Worm (Caenorhabditis elegans) whole organism, L1 larva: ENCODE measurements around the gene col-72.

Experiments used
- C16A3.4 ChIP-seq: fragments of 150-350 bp; optimal IDR thresholded peaks from 2 replicates; lab custom pipeline; 2014; ENCODE audit warnings: missing biosample characterization, missing genetic modification characterization
- F16B12.6 ChIP-seq: fragments of 150-350 bp; optimal IDR thresholded peaks from 2 replicates; lab custom pipeline; 2014; ENCODE audit warnings: missing biosample characterization, missing genetic modification characterization
- aha-1 ChIP-seq: fragments of 150-350 bp; optimal IDR thresholded peaks from 2 replicates; lab custom pipeline; 2014; ENCODE audit warnings: missing biosample characterization, missing genetic modification characterization
- alr-1 ChIP-seq: fragments of 200-800 bp; sonication (Bioruptor generic); optimal IDR thresholded peaks from 2 replicates; lab custom pipeline; 2018; ENCODE audit warnings: borderline replicate concordance, mild to moderate bottlenecking, missing genetic modification characterization, missing compliant biosample characterization
- aly-2 ChIP-seq: fragments of 150-350 bp; optimal IDR thresholded peaks from 2 replicates; lab custom pipeline; 2014; ENCODE audit warnings: missing biosample characterization, missing genetic modification characterization
- ama-1 ChIP-seq: fragments of 150-350 bp; optimal IDR thresholded peaks from 2 replicates; lab custom pipeline; 2014
- blmp-1 ChIP-seq: fragments of 150-350 bp; optimal IDR thresholded peaks from 2 replicates; lab custom pipeline; 2014; ENCODE audit warnings: missing biosample characterization, missing genetic modification characterization
- ceh-63 ChIP-seq: fragments of 200-800 bp; sonication (Bioruptor generic); optimal IDR thresholded peaks from 2 replicates; lab custom pipeline; 2018; ENCODE audit warnings: mild to moderate bottlenecking, missing genetic modification characterization, missing compliant biosample characterization
- ceh-88 ChIP-seq: fragments of 200-800 bp; sonication (Bioruptor generic); IDR thresholded peaks from 2 replicates; pipeline ENCODE4 v1.3.6; 2022; ENCODE audit warnings: missing genetic modification characterization, missing compliant biosample characterization
- ceh-90 ChIP-seq: sonication (generic microtip); optimal IDR thresholded peaks from 2 replicates; lab custom pipeline; 2016; ENCODE audit warnings: missing genetic modification characterization, missing compliant biosample characterization
- dpl-1 ChIP-seq, 3 experiments: fragments of 150-350 bp in 2 of 3; sonication (generic microtip) in 1 of 3; optimal IDR thresholded peaks; 2 replicates each; lab custom pipeline; 2014 to 2017; ENCODE audit warnings: missing biosample characterization in 3 of 3, missing genetic modification characterization in 3 of 3, missing genetic modification reagents in 3 of 3
- efl-1 ChIP-seq, 4 experiments: fragments of 150-350 bp; optimal IDR thresholded peaks in 3 of 4; peaks in 1 of 4; 1 replicate in 1 of 4; 2 replicates in 3 of 4; lab custom pipeline; 2014; ENCODE audit warnings: missing biosample characterization in 2 of 4, missing genetic modification characterization in 2 of 4, missing genetic modification reagents in 2 of 4
- efl-3 ChIP-seq: fragments of 200-800 bp; sonication (Bioruptor generic); optimal IDR thresholded peaks from 2 replicates; lab custom pipeline; 2018; ENCODE audit warnings: mild to moderate bottlenecking, missing genetic modification characterization, missing compliant biosample characterization
- elt-3 ChIP-seq, 6 experiments: fragments of 150-350 bp in 1 of 6; sonication (generic microtip); optimal IDR thresholded peaks; 2 replicates each; lab custom pipeline; 2017 to 2018; ENCODE audit warnings: missing biosample characterization in 6 of 6, missing genetic modification characterization in 6 of 6, inconsistent platforms in 1 of 6
- ets-5 ChIP-seq: fragments of 200-800 bp; sonication (Bioruptor generic); IDR thresholded peaks from 2 replicates; pipeline ENCODE4 v1.3.6; 2022; ENCODE audit warnings: missing genetic modification characterization, missing compliant biosample characterization
- fkh-10 ChIP-seq: sonication (generic microtip); optimal IDR thresholded peaks from 2 replicates; lab custom pipeline; 2017; ENCODE audit warnings: missing biosample characterization, missing genetic modification reagents, missing genetic modification characterization
- fkh-4 ChIP-seq: sonication (generic microtip); optimal IDR thresholded peaks from 2 replicates; lab custom pipeline; 2016; ENCODE audit warnings: missing compliant biosample characterization, missing genetic modification characterization, borderline replicate concordance
- fos-1 ChIP-seq: fragments of 150-350 bp; optimal IDR thresholded peaks from 2 replicates; lab custom pipeline; 2014; ENCODE audit warnings: missing biosample characterization, missing genetic modification characterization
- grh-1 ChIP-seq: fragments of 200-800 bp; sonication (Bioruptor generic); IDR thresholded peaks from 2 replicates; pipeline ENCODE4 v1.3.6; 2022; ENCODE audit warnings: missing genetic modification reagents, missing genetic modification characterization, missing compliant biosample characterization
- hlh-4 ChIP-seq: sonication (generic microtip); optimal IDR thresholded peaks from 2 replicates; lab custom pipeline; 2016; ENCODE audit warnings: mild to moderate bottlenecking, missing genetic modification characterization, missing compliant biosample characterization
- isw-1 ChIP-seq: fragments of 200-800 bp; sonication (Bioruptor generic); IDR thresholded peaks from 2 replicates; pipeline ENCODE4 v1.3.6; 2022; ENCODE audit warnings: missing genetic modification characterization, missing compliant biosample characterization
- lin-35 ChIP-seq, 2 experiments: fragments of 150-350 bp; optimal IDR thresholded peaks; 2 replicates each; lab custom pipeline; 2014; ENCODE audit warnings: missing biosample characterization in 2 of 2, missing genetic modification characterization in 2 of 2, missing genetic modification reagents in 2 of 2
- lin-39 ChIP-seq: fragments of 150-350 bp; optimal IDR thresholded peaks from 2 replicates; lab custom pipeline; 2014; ENCODE audit warnings: missing biosample characterization, missing genetic modification reagents, missing genetic modification characterization
- lir-3 ChIP-seq: sonication (generic microtip); optimal IDR thresholded peaks from 2 replicates; lab custom pipeline; 2016; ENCODE audit warnings: mild to moderate bottlenecking, missing genetic modification characterization, moderate library complexity, missing compliant biosample characterization; ENCODE audit not compliant: poor library complexity
- lsy-2 ChIP-seq, 2 experiments: fragments of 150-350 bp; optimal IDR thresholded peaks; 2 replicates each; lab custom pipeline; 2014; ENCODE audit warnings: missing biosample characterization in 2 of 2, missing genetic modification characterization in 2 of 2
- mab-9 ChIP-seq: fragments of 200-800 bp; sonication (Bioruptor generic); IDR thresholded peaks from 2 replicates; pipeline ENCODE4 v1.3.6; 2022; ENCODE audit warnings: missing genetic modification reagents, missing genetic modification characterization, missing compliant biosample characterization
- mdl-1 ChIP-seq, 2 experiments: fragments of 150-350 bp; optimal IDR thresholded peaks; 2 replicates each; lab custom pipeline; 2014 to 2017; ENCODE audit warnings: missing biosample characterization in 2 of 2, missing genetic modification characterization in 2 of 2, inconsistent platforms in 1 of 2
- mef-2 ChIP-seq: fragments of 150-350 bp; optimal IDR thresholded peaks from 2 replicates; lab custom pipeline; 2014; ENCODE audit warnings: missing biosample characterization, missing genetic modification characterization
- mep-1 ChIP-seq: fragments of 150-350 bp; optimal IDR thresholded peaks from 2 replicates; lab custom pipeline; 2014; ENCODE audit warnings: missing biosample characterization, missing genetic modification characterization
- nhr-11 ChIP-seq: fragments of 150-350 bp; optimal IDR thresholded peaks from 2 replicates; lab custom pipeline; 2014; ENCODE audit warnings: missing biosample characterization, missing genetic modification characterization
- nhr-12 ChIP-seq: sonication (generic microtip); optimal IDR thresholded peaks from 2 replicates; lab custom pipeline; 2017; ENCODE audit warnings: missing biosample characterization, missing genetic modification characterization
- nhr-47 ChIP-seq: sonication (generic microtip); optimal IDR thresholded peaks from 2 replicates; lab custom pipeline; 2016; ENCODE audit warnings: mild to moderate bottlenecking, missing genetic modification characterization, moderate library complexity, missing compliant biosample characterization
- nhr-71 ChIP-seq: sonication (generic microtip); optimal IDR thresholded peaks from 2 replicates; lab custom pipeline; 2016; ENCODE audit warnings: mild to moderate bottlenecking, missing genetic modification characterization, moderate library complexity, missing compliant biosample characterization
- nhr-77 ChIP-seq: fragments of 150-350 bp; optimal IDR thresholded peaks from 2 replicates; lab custom pipeline; 2014; ENCODE audit warnings: missing biosample characterization, missing genetic modification characterization
- nhr-85 ChIP-seq: sonication (generic microtip); peaks from one replicate; lab custom pipeline; 2016; ENCODE audit warnings: missing genetic modification characterization, inconsistent platforms, missing compliant biosample characterization
- pag-3 ChIP-seq: sonication (generic microtip); optimal IDR thresholded peaks from 2 replicates; lab custom pipeline; 2017; ENCODE audit warnings: missing genetic modification characterization, mild to moderate bottlenecking, missing compliant biosample characterization, antibody characterized with exemption, borderline replicate concordance; ENCODE audit not compliant: insufficient read depth
- pqm-1 ChIP-seq: sonication (generic microtip); optimal IDR thresholded peaks from 3 replicates; lab custom pipeline; 2017; ENCODE audit warnings: missing biosample characterization, missing genetic modification characterization
- skn-1 ChIP-seq: fragments of 150-350 bp; optimal IDR thresholded peaks from 2 replicates; lab custom pipeline; 2014; ENCODE audit warnings: missing biosample characterization, missing genetic modification characterization
- snpc-4 ChIP-seq: fragments of 150-350 bp; optimal IDR thresholded peaks from 2 replicates; lab custom pipeline; 2014; ENCODE audit warnings: missing biosample characterization, missing genetic modification characterization
- snu-23 ChIP-seq: sonication (generic microtip); optimal IDR thresholded peaks from 2 replicates; lab custom pipeline; 2016; ENCODE audit warnings: missing genetic modification characterization, missing compliant biosample characterization
- swsn-7 ChIP-seq: sonication (generic microtip); optimal IDR thresholded peaks from 2 replicates; lab custom pipeline; 2016; ENCODE audit warnings: missing genetic modification characterization, missing compliant biosample characterization
- tbx-2 ChIP-seq: sonication (generic microtip); optimal IDR thresholded peaks from 2 replicates; lab custom pipeline; 2016; ENCODE audit warnings: missing genetic modification characterization, missing compliant biosample characterization
- tlp-1 ChIP-seq: fragments of 150-350 bp; optimal IDR thresholded peaks from 2 replicates; lab custom pipeline; 2014; ENCODE audit warnings: missing biosample characterization, missing genetic modification characterization
- unc-130 ChIP-seq: fragments of 150-350 bp; optimal IDR thresholded peaks from 2 replicates; lab custom pipeline; 2017; ENCODE audit warnings: missing biosample characterization, missing genetic modification characterization, inconsistent platforms
- unc-62 ChIP-seq: fragments of 150-350 bp; optimal IDR thresholded peaks from 2 replicates; lab custom pipeline; 2014; ENCODE audit warnings: missing biosample characterization, missing genetic modification reagents, missing genetic modification characterization
- unc-86 ChIP-seq: sonication (generic microtip); optimal IDR thresholded peaks from 2 replicates; lab custom pipeline; 2016; ENCODE audit warnings: missing genetic modification characterization, missing compliant biosample characterization
- xbp-1 ChIP-seq: sonication (generic microtip); optimal IDR thresholded peaks from 2 replicates; lab custom pipeline; 2016; ENCODE audit warnings: missing genetic modification characterization, missing compliant biosample characterization
- zip-4 ChIP-seq: fragments of 200-800 bp; sonication (Bioruptor generic); optimal IDR thresholded peaks from 2 replicates; lab custom pipeline; 2018; ENCODE audit warnings: mild to moderate bottlenecking, missing genetic modification characterization, moderate library complexity, missing compliant biosample characterization
- ztf-4 ChIP-seq: fragments of 150-350 bp; optimal IDR thresholded peaks from 2 replicates; lab custom pipeline; 2014; ENCODE audit warnings: missing biosample characterization, missing genetic modification characterization

col-72 gene

DNA sequence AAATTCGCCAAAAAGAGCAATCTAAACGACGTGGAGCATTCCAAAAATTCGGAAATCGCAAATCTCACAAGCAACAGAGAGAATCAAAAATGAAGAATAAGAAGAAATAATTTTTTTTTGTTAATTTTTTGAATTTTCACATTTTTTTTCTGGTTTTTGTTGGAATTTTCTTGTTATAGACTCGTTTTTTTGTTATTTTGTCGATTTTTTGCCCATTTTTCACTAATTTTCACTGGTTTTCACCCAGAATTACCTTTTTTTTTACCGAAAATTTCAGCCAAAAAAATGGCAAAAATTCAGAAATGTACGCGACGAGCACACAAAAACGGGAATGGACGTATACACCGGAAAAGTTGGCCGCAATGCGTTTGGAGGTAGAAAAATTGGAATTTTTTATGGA lies 19.3 kb downstream of the col-72 start, which contains the start of gene cyh-1:
Gene cyh-1 (plus strand): TSS at position 301 of the 400 bp plus-strand sequence.
- no peak for TF ChIP-seq tbx-2 (tag; lab: Kevin White, UChicago)

DNA sequence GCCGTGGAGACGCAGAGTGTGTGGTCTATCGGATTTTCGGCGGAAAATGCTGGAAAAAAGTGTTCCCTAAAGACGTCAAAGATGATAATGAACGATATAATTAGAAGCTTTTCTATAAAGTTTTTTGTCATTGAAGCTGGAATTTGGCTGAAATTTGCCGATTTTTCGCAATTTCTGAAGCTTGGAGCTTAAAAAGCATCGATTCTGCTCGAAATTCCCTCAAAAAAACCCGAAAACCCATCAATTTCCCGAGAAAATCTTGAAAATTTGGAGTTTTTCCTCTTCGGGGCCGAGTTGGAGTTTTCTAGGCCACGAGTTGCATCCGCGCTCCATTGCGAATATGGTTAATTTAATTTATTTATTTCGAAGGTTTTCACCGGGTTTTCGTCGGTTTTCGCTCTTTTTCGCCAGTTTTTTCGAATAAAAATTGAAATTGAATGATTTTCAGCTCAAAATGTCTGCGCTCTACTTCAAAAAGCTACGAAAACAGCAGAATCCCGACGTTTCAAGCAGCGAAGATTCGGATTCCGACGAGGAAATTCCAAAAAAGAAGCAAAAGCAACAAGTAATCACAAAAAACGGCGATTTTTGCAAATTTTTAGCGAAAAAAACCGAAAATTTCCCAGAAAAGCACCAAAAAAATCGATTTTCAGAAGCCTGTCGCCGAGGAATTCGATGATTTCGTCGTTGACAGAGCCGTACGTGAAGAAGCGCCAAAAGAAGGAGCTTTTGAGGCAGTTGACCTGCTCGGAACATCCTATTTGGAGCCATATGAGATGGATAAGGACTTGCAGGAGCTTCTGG lies 21.3 kb downstream of the col-72 start, which contains the start of the genes col-71 and Y49F6B.2:
Gene col-71 (minus strand): TSS at position 51 of the 804 bp plus-strand sequence.
Gene Y49F6B.2 (plus strand): TSS at position 449 of the 804 bp plus-strand sequence.
- TF ChIP-seq pag-3 (tag; lab: Kevin White, UChicago) (no peak), aha-1 (tag; lab: Kevin White, UChicago) (no peak), lin-39 (peak; percentile 64), lin-35 (GFP tag; optimal IDR thresholded peaks at IDR 0.05; lab: Kevin White, UChicago) (peak; percentile 71 to 74), nhr-11 (tag; lab: Kevin White, UChicago) (peak; percentile 22), ceh-90 (tag; lab: Kevin White, UChicago) (peak; percentile 91), fkh-10 (peak; percentile 74), F16B12.6 (tag; lab: Kevin White, UChicago) (peak; percentile 66), swsn-7 (tag; lab: Kevin White, UChicago) (peak; percentile 81), mab-9 (GFP tag; lab: Robert Waterston, UW) (peak; percentile 86), nhr-71 (peak; percentile 87), alr-1 (tag; lab: Kevin White, UChicago) (no peak), nhr-12 (tag; lab: Kevin White, UChicago) (no peak), snu-23 (GFP tag; lab: Kevin White, UChicago) (peak; percentile 86), tlp-1 (tag; lab: Kevin White, UChicago) (no peak), hlh-4 (tag; lab: Kevin White, UChicago) (no peak), blmp-1 (tag; lab: Kevin White, UChicago) (peak; percentile 57), ama-1 (lab: Kevin White, UChicago) (no peak), nhr-77 (tag; lab: Kevin White, UChicago) (peak; percentile 11), efl-3 (GFP tag; lab: Kevin White, UChicago) (no peak), dpl-1 (GFP tag; optimal IDR thresholded peaks at IDR 0.05; lab: Kevin White, UChicago) (peak; percentile 65 to 79 (median 74)), unc-86 (tag; lab: Kevin White, UChicago) (peak; percentile 75), unc-130 (tag; lab: Kevin White, UChicago) (peak; percentile 24), pqm-1 (tag; lab: Kevin White, UChicago) (no peak), tbx-2 (tag; lab: Kevin White, UChicago) (peak; percentile 89), lir-3 (tag; lab: Kevin White, UChicago) (peak; percentile 95), zip-4 (GFP tag; lab: Kevin White, UChicago) (no peak), mef-2 (tag; lab: Kevin White, UChicago) (no peak), fkh-4 (tag; lab: Kevin White, UChicago) (peak; percentile 95), xbp-1 (peak; percentile 87), nhr-85 (tag; lab: Kevin White, UChicago) (peak; percentile 91), skn-1 (tag; lab: Kevin White, UChicago) (peak; percentile 65), ceh-63 (no peak), ceh-88 (GFP tag; lab: Robert Waterston, UW) (peak; percentile 41; the same call in 1 of the 2 replicates), ztf-4 (no peak), elt-3 (tag; optimal IDR thresholded peaks at IDR 0.05; lab: Kevin White, UChicago) (peak in 2 of 6 experiments; percentile 21 to 40), efl-1 (optimal IDR thresholded peaks at IDR 0.05; lab: Kevin White, UChicago) (peak; percentile 78 to 79), efl-1 (GFP tag; optimal IDR thresholded peaks at IDR 0.05 in 1 of 2; lab: Kevin White, UChicago) (peak; percentile 80 to 97), C16A3.4 (tag; lab: Kevin White, UChicago) (peak; percentile 72), mep-1 (peak; percentile 85), grh-1 (peak; percentile 57), mdl-1 (tag; optimal IDR thresholded peaks at IDR 0.05; lab: Kevin White, UChicago) (peak in 1 of 2 experiments; percentile 53), fos-1 (tag; lab: Kevin White, UChicago) (peak; percentile 64), snpc-4 (tag; lab: Kevin White, UChicago) (peak; percentile 58), lsy-2 (tag; optimal IDR thresholded peaks at IDR 0.05; lab: Kevin White, UChicago) (peak; percentile 84 to 85), unc-62 (no peak), ets-5 (GFP tag; lab: Robert Waterston, UW) (no peak), aly-2 (peak; percentile 21), nhr-47 (tag; lab: Kevin White, UChicago) (peak; percentile 90), isw-1 (GFP tag; lab: Robert Waterston, UW) (peak; percentile 74)
